Fruit fly (Drosophila melanogaster) S2 (cell line): Measurements from ENCODE around the gene Mob2.

ENCODE experiments used
- CG8478 ChIP-seq: fragments of >200 bp; optimal IDR thresholded peaks from 2 replicates; lab custom pipeline; 2018
- CTCF ChIP-seq, 2 experiments: fragments of >200 bp; optimal IDR thresholded peaks; 2 replicates each; lab custom pipeline; 2018

- TF ChIP-seq CTCF (optimal IDR thresholded peaks at IDR 0.05; lab: Kevin White, UChicago): no peak
- no peak for TF ChIP-seq CG8478 (lab: Kevin White, UChicago)
Observed at dm6 chr3L:11579919-11580318, 17.9 kb upstream of the Mob2 start, which contains the start of gene CG43390.
